Worm (Caenorhabditis elegans): Measurements from ENCODE around the gene sra-34.

Gene sra-34

ce11 chrII:4505097-4505626 lies 38.3 kb downstream of the sra-34 start, which contains the start of gene camt-1:
Gene camt-1, minus strand, starts transcription at chrII:4505147.
- no peak for TF ChIP-seq nhr-77 (tag; optimal IDR thresholded peaks at IDR 0.05)
- no peak for TF ChIP-seq fkh-4 (tag; optimal IDR thresholded peaks at IDR 0.05; ENCODE audit: borderline replicate concordance)
- peak; percentile 22 for TF ChIP-seq sox-4 (tag; optimal IDR thresholded peaks at IDR 0.05)
- no peak for TF ChIP-seq nhr-90 (tag; optimal IDR thresholded peaks at IDR 0.05; ENCODE audit: poor library complexity)
- peak; percentile 66 for TF ChIP-seq fkh-8 (tag; optimal IDR thresholded peaks at IDR 0.05)
- TF ChIP-seq grh-1 (GFP tag; IDR thresholded peaks at IDR 0.05): no peak
- TF ChIP-seq pag-3 (tag; optimal IDR thresholded peaks at IDR 0.05; ENCODE audit: borderline replicate concordance, insufficient read depth): no peak
- no peak for TF ChIP-seq unc-30 (tag; optimal IDR thresholded peaks at IDR 0.05)
- TF ChIP-seq nhr-47 (tag; optimal IDR thresholded peaks at IDR 0.05): peak; percentile 33
- TF ChIP-seq nhr-71 (tag; optimal IDR thresholded peaks at IDR 0.05): peak; percentile 27
- no peak for TF ChIP-seq nhr-19 (GFP tag; conservative IDR thresholded peaks at IDR 0.05)
- TF ChIP-seq mdl-1 (tag; optimal IDR thresholded peaks at IDR 0.05): no peak
- peak; percentile 20 for TF ChIP-seq egl-13 (tag; optimal IDR thresholded peaks at IDR 0.05)
- TF ChIP-seq nhr-237 (tag; optimal IDR thresholded peaks at IDR 0.05): no peak
- peak; percentile 17 for TF ChIP-seq snu-23 (GFP tag; optimal IDR thresholded peaks at IDR 0.05)
- no peak for TF ChIP-seq swsn-7 (tag; optimal IDR thresholded peaks at IDR 0.05)
- TF ChIP-seq efl-1 (optimal IDR thresholded peaks at IDR 0.05): no peak
- no peak for TF ChIP-seq efl-1 (GFP tag; optimal IDR thresholded peaks at IDR 0.05 in 1 of 2)
- TF ChIP-seq ceh-90 (tag; optimal IDR thresholded peaks at IDR 0.05): no peak
- no peak for TF ChIP-seq unc-98 (GFP tag; IDR thresholded peaks at IDR 0.05)
- TF ChIP-seq isw-1 (GFP tag; IDR thresholded peaks at IDR 0.05): no peak
- TF ChIP-seq nhr-12 (tag; optimal IDR thresholded peaks at IDR 0.05): no peak
- no peak for TF ChIP-seq aha-1 (tag; optimal IDR thresholded peaks at IDR 0.05)
- TF ChIP-seq sup-37 (GFP tag; optimal IDR thresholded peaks at IDR 0.05): no peak
- TF ChIP-seq nhr-28 (tag; optimal IDR thresholded peaks at IDR 0.05): no peak
- no peak for TF ChIP-seq snpc-4 (tag; optimal IDR thresholded peaks at IDR 0.05)
- TF ChIP-seq dpl-1 (GFP tag; optimal IDR thresholded peaks at IDR 0.05): no peak
- TF ChIP-seq unc-86 (tag; optimal IDR thresholded peaks at IDR 0.05): peak; percentile 53
- peak; percentile 94 for TF ChIP-seq dsc-1 (tag; optimal IDR thresholded peaks at IDR 0.05)
- peak; percentile 65 for TF ChIP-seq pax-3 (tag; optimal IDR thresholded peaks at IDR 0.05)
- no peak for TF ChIP-seq C34B4.2 (tag; optimal IDR thresholded peaks at IDR 0.05)
- TF ChIP-seq C16A3.4 (tag; optimal IDR thresholded peaks at IDR 0.05): no peak
- no peak for TF ChIP-seq vab-15 (tag; optimal IDR thresholded peaks at IDR 0.05)

ce11 chrII:4495844-4496243 lies 47.6 kb downstream of the sra-34 start:
- TF ChIP-seq elt-2 (tag; optimal IDR thresholded peaks at IDR 0.05) (peak; percentile 13), nhr-11 (tag; optimal IDR thresholded peaks at IDR 0.05) (no peak), hlh-17 (GFP tag; optimal IDR thresholded peaks at IDR 0.05; ENCODE audit: borderline replicate concordance) (no peak), fkh-4 (tag; optimal IDR thresholded peaks at IDR 0.05; ENCODE audit: borderline replicate concordance) (no peak)

ce11 chrII:4494532-4494931 lies 48.9 kb downstream of the sra-34 start:
- TF ChIP-seq snu-23 (GFP tag; optimal IDR thresholded peaks at IDR 0.05) (peak; percentile 27), lin-39 (tag; optimal IDR thresholded peaks at IDR 0.05) (peak; percentile 38), lin-14 (GFP tag; optimal IDR thresholded peaks at IDR 0.05) (peak; percentile 81), alr-1 (tag; optimal IDR thresholded peaks at IDR 0.05; ENCODE audit: borderline replicate concordance) (no peak), rnt-1 (tag; optimal IDR thresholded peaks at IDR 0.05) (peak; percentile 64), mef-2 (tag; optimal IDR thresholded peaks at IDR 0.05) (peak; percentile 52), xbp-1 (tag; optimal IDR thresholded peaks at IDR 0.05) (no peak), ama-1 (optimal IDR thresholded peaks at IDR 0.05) (no peak), hlh-4 (tag; optimal IDR thresholded peaks at IDR 0.05) (no peak), lsy-2 (tag; optimal IDR thresholded peaks at IDR 0.05) (peak; percentile 24 to 49), fkh-4 (tag; optimal IDR thresholded peaks at IDR 0.05; ENCODE audit: borderline replicate concordance) (no peak), lir-3 (tag; optimal IDR thresholded peaks at IDR 0.05; ENCODE audit: poor library complexity) (no peak), sox-4 (tag; optimal IDR thresholded peaks at IDR 0.05) (no peak), nhr-19 (GFP tag; conservative IDR thresholded peaks at IDR 0.05) (peak; percentile 29; the same call in 1 of the 2 replicates), nhr-20 (tag; optimal IDR thresholded peaks at IDR 0.05) (peak; percentile 35), zip-4 (GFP tag; optimal IDR thresholded peaks at IDR 0.05) (no peak), efl-1 (optimal IDR thresholded peaks at IDR 0.05) (peak in 1 of 2 experiments; percentile 13), efl-1 (GFP tag; optimal IDR thresholded peaks at IDR 0.05 in 1 of 2) (no peak), lin-13 (GFP tag; optimal IDR thresholded peaks at IDR 0.05) (peak; percentile 5), lin-35 (GFP tag; optimal IDR thresholded peaks at IDR 0.05) (no peak)

Measured in whole organism, L1 larva.